Fruit fly (Drosophila melanogaster): ENCODE data around the gene CG13117.

Gene CG13117

DNA sequence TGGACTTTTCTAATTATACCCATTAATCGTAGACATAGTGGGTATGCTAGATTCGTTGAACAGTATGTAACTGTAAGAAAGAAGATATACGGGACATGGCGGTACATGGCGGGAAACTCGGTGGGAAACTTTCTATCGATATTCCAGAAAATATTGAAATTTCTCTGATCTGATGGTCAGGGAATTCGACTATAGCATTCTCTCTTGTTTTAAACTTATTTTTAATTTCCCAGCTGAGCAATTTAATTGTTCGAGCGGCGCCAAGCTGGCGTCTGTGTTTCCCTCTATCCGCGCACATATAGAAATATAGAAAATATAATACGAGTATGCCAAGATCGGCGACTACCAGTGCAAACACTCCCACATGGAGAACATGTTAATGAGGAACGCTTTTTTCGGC, 42.7 kb downstream of the CG13117 start (continued):
- TF ChIP-seq Ets21C (GFP tag; optimal IDR thresholded peaks at IDR 0.05): no peak
- peak; percentile 3 for TF ChIP-seq Met (GFP tag; optimal IDR thresholded peaks at IDR 0.05)
- TF ChIP-seq CG8319 (GFP tag; optimal IDR thresholded peaks at IDR 0.05): no peak
- TF ChIP-seq Eip75B (GFP tag; optimal IDR thresholded peaks at IDR 0.05): peak; percentile 22
- TF ChIP-seq Sox14 (GFP tag; optimal IDR thresholded peaks at IDR 0.05): peak; percentile 7
- peak; percentile 12 for TF ChIP-seq acj6 (GFP tag; optimal IDR thresholded peaks at IDR 0.05)
- TF ChIP-seq Lpt (GFP tag; optimal IDR thresholded peaks at IDR 0.05): no peak
- TF ChIP-seq OdsH (GFP tag; optimal IDR thresholded peaks at IDR 0.05): peak; percentile 13
- no peak for TF ChIP-seq CG6854 (GFP tag; optimal IDR thresholded peaks at IDR 0.05)
- no peak for TF ChIP-seq CG3919 (GFP tag; optimal IDR thresholded peaks at IDR 0.05)
- TF ChIP-seq CG1621 (tag; optimal IDR thresholded peaks at IDR 0.05): no peak
- TF ChIP-seq CG10631 (GFP tag; optimal IDR thresholded peaks at IDR 0.05): no peak
- no peak for TF ChIP-seq salr (GFP tag; optimal IDR thresholded peaks at IDR 0.05)
- TF ChIP-seq Sox15 (GFP tag; optimal IDR thresholded peaks at IDR 0.05): no peak
- no peak for TF ChIP-seq Hr38 (GFP tag; optimal IDR thresholded peaks at IDR 0.05)
- no peak for TF ChIP-seq topi (GFP tag; optimal IDR thresholded peaks at IDR 0.05)
- no peak for TF ChIP-seq CG6808 (GFP tag; optimal IDR thresholded peaks at IDR 0.05)
- no peak for TF ChIP-seq lz (GFP tag; optimal IDR thresholded peaks at IDR 0.05)
- peak; percentile 68 for TF ChIP-seq CG32006 (GFP tag; optimal IDR thresholded peaks at IDR 0.05)
- no peak for TF ChIP-seq CG11294 (GFP tag; IDR thresholded peaks at IDR 0.05)
- no peak for TF ChIP-seq CG10669 (GFP tag; optimal IDR thresholded peaks at IDR 0.05)
- peak; percentile 0 for TF ChIP-seq dac (GFP tag; optimal IDR thresholded peaks at IDR 0.05)
- TF ChIP-seq Eip93F (GFP tag; optimal IDR thresholded peaks at IDR 0.05): no peak
- TF ChIP-seq CG3032 (tag; optimal IDR thresholded peaks at IDR 0.05): no peak
- no peak for TF ChIP-seq net (GFP tag; optimal IDR thresholded peaks at IDR 0.05)
- TF ChIP-seq CG8632 (GFP tag; optimal IDR thresholded peaks at IDR 0.05): no peak
- peak; percentile 15 for TF ChIP-seq Sox102F (GFP tag; optimal IDR thresholded peaks at IDR 0.05)
- no peak for TF ChIP-seq CG9139 (GFP tag; optimal IDR thresholded peaks at IDR 0.05)
- TF ChIP-seq cyc (GFP tag; optimal IDR thresholded peaks at IDR 0.05): no peak
- TF ChIP-seq achi (GFP tag; optimal IDR thresholded peaks at IDR 0.05): no peak
- TF ChIP-seq CG16779 (tag; optimal IDR thresholded peaks at IDR 0.05): no peak
- no peak for TF ChIP-seq esn (GFP tag; optimal IDR thresholded peaks at IDR 0.05)

dm6 chr2L:9779754-9780153, 43.3 kb downstream of the CG13117 start:
- TF ChIP-seq CG1621 (tag; optimal IDR thresholded peaks at IDR 0.05) (no peak), ss (GFP tag; optimal IDR thresholded peaks at IDR 0.05) (peak; percentile 37 to 65), Sox14 (GFP tag; optimal IDR thresholded peaks at IDR 0.05) (peak; percentile 46), Gug (GFP tag; IDR thresholded peaks at IDR 0.05) (no peak), Ets21C (GFP tag; optimal IDR thresholded peaks at IDR 0.05) (no peak), net (GFP tag; optimal IDR thresholded peaks at IDR 0.05) (peak; percentile 5), CG6808 (GFP tag; optimal IDR thresholded peaks at IDR 0.05) (peak; percentile 7), svp (GFP tag) (peak; percentile 90)

DNA sequence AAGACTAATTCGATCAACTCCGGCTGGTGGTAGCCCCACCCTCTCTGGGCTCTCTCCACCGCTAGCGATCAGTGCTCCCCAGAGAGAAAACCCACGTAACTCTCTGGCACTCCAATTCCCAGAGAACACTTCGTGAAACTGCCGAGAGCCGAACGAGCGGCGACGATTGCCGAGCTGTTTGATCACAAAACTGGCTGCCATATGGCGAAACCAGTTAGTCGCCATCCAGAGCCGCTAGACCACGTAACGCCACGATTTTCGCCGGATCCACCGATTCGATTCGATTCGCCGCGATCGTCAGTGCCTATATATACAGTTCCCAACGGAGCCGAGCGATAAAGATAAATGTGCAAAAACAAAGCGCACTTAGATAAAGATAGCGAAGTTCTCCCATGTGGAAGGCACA, 45.7 kb downstream of the CG13117 start, which contains the start of gene IP3K1:
Gene IP3K1 (plus strand): TSS at position 209 of the 406 bp plus-strand sequence.
- TF ChIP-seq CG8119 (GFP tag; IDR thresholded peaks at IDR 0.05) (peak; percentile 46; the same call in 2 of the 3 replicates), eg (GFP tag; IDR thresholded peaks at IDR 0.05) (peak; percentile 81; the same call in 2 of the 3 replicates), CG6792 (GFP tag; optimal IDR thresholded peaks at IDR 0.05) (peak; percentile 35), cyc (GFP tag; optimal IDR thresholded peaks at IDR 0.05) (peak; percentile 22), Eip75B (GFP tag; optimal IDR thresholded peaks at IDR 0.05) (peak; percentile 50), svp (GFP tag) (peak; percentile 81), ss (GFP tag; optimal IDR thresholded peaks at IDR 0.05) (peak; percentile 74 to 76), CG15336 (GFP tag; IDR thresholded peaks at IDR 0.05) (peak; percentile 65; the same call in 1 of the 2 replicates), CG1621 (tag; optimal IDR thresholded peaks at IDR 0.05) (peak; percentile 64), Lpt (GFP tag; optimal IDR thresholded peaks at IDR 0.05) (peak; percentile 73), CG10631 (GFP tag; optimal IDR thresholded peaks at IDR 0.05) (no peak), dsx (GFP tag; optimal IDR thresholded peaks at IDR 0.05; ENCODE audit: poor library complexity, severe bottlenecking) (peak; percentile 53), Hr38 (GFP tag; optimal IDR thresholded peaks at IDR 0.05) (no peak), CG10669 (GFP tag; optimal IDR thresholded peaks at IDR 0.05) (peak; percentile 25), achi (GFP tag; optimal IDR thresholded peaks at IDR 0.05) (no peak), topi (GFP tag; optimal IDR thresholded peaks at IDR 0.05) (peak; percentile 62), CG8632 (GFP tag; optimal IDR thresholded peaks at IDR 0.05) (peak; percentile 8), Eip78C (GFP tag) (peak; percentile 72), esn (GFP tag; optimal IDR thresholded peaks at IDR 0.05) (peak; percentile 57), CG7368 (GFP tag; optimal IDR thresholded peaks at IDR 0.05) (peak; percentile 39), CG32006 (GFP tag; optimal IDR thresholded peaks at IDR 0.05) (peak; percentile 28), lz (GFP tag; optimal IDR thresholded peaks at IDR 0.05) (no peak), fd59A (GFP tag; optimal IDR thresholded peaks at IDR 0.05) (peak; percentile 2), CG3919 (GFP tag; optimal IDR thresholded peaks at IDR 0.05) (peak; percentile 54), spab (GFP tag; optimal IDR thresholded peaks at IDR 0.05) (peak; percentile 31), CG6808 (GFP tag; optimal IDR thresholded peaks at IDR 0.05) (peak; percentile 43), Sox102F (GFP tag; optimal IDR thresholded peaks at IDR 0.05) (peak; percentile 75), Eip93F (GFP tag; optimal IDR thresholded peaks at IDR 0.05) (peak; percentile 62), CG16779 (tag; optimal IDR thresholded peaks at IDR 0.05) (peak; percentile 76), dac (GFP tag; optimal IDR thresholded peaks at IDR 0.05) (no peak), pdm3 (GFP tag; optimal IDR thresholded peaks at IDR 0.05) (no peak)
